Worm (Caenorhabditis elegans) whole organism, late embryonic: Measurements from ENCODE around the gene snpn-1.

Source experiments
- C08G9.2 ChIP-seq: sonication (generic microtip); optimal IDR thresholded peaks from 2 replicates; lab custom pipeline; 2016; ENCODE audit warnings: mild to moderate bottlenecking, missing genetic modification characterization, moderate library complexity, missing compliant biosample characterization
- C38D4.7 ChIP-seq: fragments of 200-800 bp; sonication (Bioruptor generic); optimal IDR thresholded peaks from 2 replicates; lab custom pipeline; 2018; ENCODE audit warnings: mild to moderate bottlenecking, missing genetic modification characterization, moderate library complexity, missing compliant biosample characterization
- K09A11.1 ChIP-seq: sonication (generic microtip); optimal IDR thresholded peaks from 2 replicates; lab custom pipeline; 2017; ENCODE audit warnings: antibody characterized with exemption, mild to moderate bottlenecking, missing genetic modification characterization, missing compliant biosample characterization; ENCODE audit not compliant: insufficient read depth
- T23F11.4 ChIP-seq: fragments of 200-800 bp; sonication (Bioruptor generic); optimal IDR thresholded peaks from 2 replicates; lab custom pipeline; 2018; ENCODE audit warnings: mild to moderate bottlenecking, missing genetic modification characterization, missing compliant biosample characterization
- ceh-18 ChIP-seq: sonication (generic microtip); optimal IDR thresholded peaks from 2 replicates; lab custom pipeline; 2016; ENCODE audit warnings: missing genetic modification characterization, missing compliant biosample characterization
- ceh-31 ChIP-seq: sonication (generic microtip); optimal IDR thresholded peaks from 2 replicates; lab custom pipeline; 2016; ENCODE audit warnings: missing genetic modification characterization, missing compliant biosample characterization
- ceh-48 ChIP-seq: sonication (generic microtip); optimal IDR thresholded peaks from 2 replicates; lab custom pipeline; 2016; ENCODE audit warnings: missing genetic modification characterization, inconsistent platforms, missing compliant biosample characterization
- ceh-9 ChIP-seq: sonication (generic microtip); optimal IDR thresholded peaks from 2 replicates; lab custom pipeline; 2016; ENCODE audit warnings: mild to moderate bottlenecking, missing genetic modification characterization, inconsistent platforms, missing compliant biosample characterization
- elt-2 ChIP-seq: sonication (generic microtip); optimal IDR thresholded peaks from 2 replicates; lab custom pipeline; 2016; ENCODE audit warnings: missing genetic modification reagents, missing genetic modification characterization, missing compliant biosample characterization
- elt-4 ChIP-seq: sonication (generic microtip); optimal IDR thresholded peaks from 2 replicates; lab custom pipeline; 2016; ENCODE audit warnings: missing genetic modification characterization, missing compliant biosample characterization
- ets-4 ChIP-seq: sonication (generic microtip); optimal IDR thresholded peaks from 2 replicates; lab custom pipeline; 2016; ENCODE audit warnings: missing genetic modification characterization, missing compliant biosample characterization
- eyg-1 ChIP-seq: sonication (generic microtip); optimal IDR thresholded peaks from 2 replicates; lab custom pipeline; 2016; ENCODE audit warnings: missing genotype, missing genetic modification characterization, missing compliant biosample characterization
- fkh-10 ChIP-seq: fragments of 150-350 bp; optimal IDR thresholded peaks from 2 replicates; lab custom pipeline; 2014; ENCODE audit warnings: missing biosample characterization, missing genetic modification reagents, missing genetic modification characterization
- hlh-6 ChIP-seq: sonication (generic microtip); optimal IDR thresholded peaks from 2 replicates; lab custom pipeline; 2016; ENCODE audit warnings: missing genotype, missing genetic modification characterization, missing compliant biosample characterization
- hlh-8 ChIP-seq: sonication (generic microtip); optimal IDR thresholded peaks from 2 replicates; lab custom pipeline; 2016; ENCODE audit warnings: missing genotype, missing genetic modification characterization, missing compliant biosample characterization
- madf-2 ChIP-seq: sonication (generic microtip); optimal IDR thresholded peaks from 2 replicates; lab custom pipeline; 2017; ENCODE audit warnings: missing genetic modification characterization, missing compliant biosample characterization
- nfya-1 ChIP-seq: sonication (generic microtip); optimal IDR thresholded peaks from 2 replicates; lab custom pipeline; 2017; ENCODE audit warnings: missing genetic modification characterization, mild to moderate bottlenecking, missing compliant biosample characterization, antibody characterized with exemption, moderate library complexity
- nhr-11 ChIP-seq: fragments of 150-350 bp; optimal IDR thresholded peaks from 2 replicates; lab custom pipeline; 2014; ENCODE audit warnings: missing biosample characterization, missing genetic modification characterization
- nhr-232 ChIP-seq: sonication (generic microtip); optimal IDR thresholded peaks from 2 replicates; lab custom pipeline; 2016; ENCODE audit warnings: missing genetic modification characterization, missing compliant biosample characterization
- odd-2 ChIP-seq: sonication (generic microtip); optimal IDR thresholded peaks from 2 replicates; lab custom pipeline; 2017; ENCODE audit warnings: antibody characterized with exemption, mild to moderate bottlenecking, missing genetic modification characterization, missing compliant biosample characterization
- pax-1 ChIP-seq: fragments of 150-350 bp; optimal IDR thresholded peaks from 2 replicates; lab custom pipeline; 2014; ENCODE audit warnings: missing biosample characterization, missing genetic modification characterization
- pha-2 ChIP-seq: sonication (generic microtip); optimal IDR thresholded peaks from 2 replicates; lab custom pipeline; 2017; ENCODE audit warnings: mild to moderate bottlenecking, missing genetic modification characterization, missing compliant biosample characterization
- rnt-1 ChIP-seq: sonication (generic microtip); optimal IDR thresholded peaks from 2 replicates; lab custom pipeline; 2016; ENCODE audit warnings: missing genetic modification characterization, missing compliant biosample characterization
- tbx-2 ChIP-seq: sonication (generic microtip); optimal IDR thresholded peaks from 2 replicates; lab custom pipeline; 2016; ENCODE audit warnings: missing genetic modification characterization, missing compliant biosample characterization
- ttx-3 ChIP-seq: sonication (generic microtip); optimal IDR thresholded peaks from 2 replicates; lab custom pipeline; 2016; ENCODE audit warnings: missing genetic modification reagents, missing genetic modification characterization, missing compliant biosample characterization
- unc-42 ChIP-seq: sonication (generic microtip); optimal IDR thresholded peaks from 2 replicates; lab custom pipeline; 2016; ENCODE audit warnings: missing genotype, missing genetic modification characterization, missing compliant biosample characterization
- unc-55 ChIP-seq: sonication (generic microtip); optimal IDR thresholded peaks from 2 replicates; lab custom pipeline; 2017; ENCODE audit warnings: missing biosample characterization, missing genetic modification reagents, missing genetic modification characterization
- unc-86 ChIP-seq: sonication (generic microtip); optimal IDR thresholded peaks from 2 replicates; lab custom pipeline; 2016; ENCODE audit warnings: missing genetic modification characterization, missing compliant biosample characterization
- ztf-16 ChIP-seq: sonication (generic microtip); optimal IDR thresholded peaks from 2 replicates; lab custom pipeline; 2017; ENCODE audit warnings: missing genetic modification characterization, missing compliant biosample characterization

The snpn-1 gene

DNA sequence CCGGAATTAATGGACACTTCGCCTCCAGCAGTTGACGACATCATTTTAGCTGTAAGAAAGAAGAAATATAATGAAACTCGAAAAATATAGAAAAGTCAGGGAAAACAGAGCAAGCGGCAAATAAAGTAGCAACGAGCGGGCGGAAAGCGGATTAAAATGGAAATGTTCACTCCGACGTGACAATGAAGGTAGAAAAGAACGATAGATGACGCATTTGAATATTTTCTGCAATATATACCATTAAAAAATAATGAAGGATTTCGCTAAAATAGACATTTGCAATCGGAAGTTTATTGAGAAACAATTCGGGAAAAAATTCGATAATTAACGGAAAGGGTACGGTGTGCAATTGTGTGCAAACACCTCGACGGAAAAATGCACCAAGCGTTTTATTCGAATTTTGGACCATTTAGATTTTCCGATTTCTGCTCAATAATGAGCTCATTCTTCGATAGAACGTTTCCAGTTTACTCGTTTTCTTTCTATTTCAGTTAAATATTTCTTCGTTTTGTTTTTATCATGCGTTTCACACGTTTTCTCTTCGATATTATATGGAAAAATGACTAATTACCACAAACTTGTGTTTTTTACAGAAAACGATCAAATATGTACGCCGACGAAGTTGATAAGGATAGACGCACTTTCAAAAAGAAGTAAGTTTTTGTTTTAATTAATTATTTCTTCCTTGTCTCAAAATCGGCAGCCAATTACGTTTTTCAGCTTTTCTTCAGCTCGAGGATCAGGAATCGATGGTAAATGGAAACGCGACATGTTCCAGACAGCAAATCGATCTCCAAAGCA is at the start of gene snpn-1, which contains the start of gene C02B10.4:
Gene snpn-1, minus strand, starts transcription at position 51 of the 801 bp plus-strand sequence.
Gene C02B10.4, plus strand, starts transcription at position 594 of the 801 bp plus-strand sequence.
- no peak for TF ChIP-seq hlh-8 (tag; lab: Kevin White, UChicago)
- peak; percentile 78 for TF ChIP-seq unc-42 (tag; lab: Kevin White, UChicago)
- peak; percentile 27 for TF ChIP-seq ceh-31 (tag; lab: Kevin White, UChicago)
- no peak for TF ChIP-seq nhr-11
- peak; percentile 70 for TF ChIP-seq ceh-48 (tag; lab: Kevin White, UChicago)
- TF ChIP-seq elt-4 (tag; lab: Kevin White, UChicago) = no peak
- TF ChIP-seq ttx-3 (tag; lab: Kevin White, UChicago) = no peak
- TF ChIP-seq elt-2 (tag; lab: Kevin White, UChicago) = peak; percentile 31
- TF ChIP-seq nfya-1 (tag; lab: Kevin White, UChicago) = peak; percentile 38
- TF ChIP-seq pax-1 (tag; lab: Kevin White, UChicago) = peak; percentile 28
- no peak for TF ChIP-seq ztf-16 (tag; lab: Kevin White, UChicago)
- TF ChIP-seq fkh-10 (GFP tag; lab: Kevin White, UChicago) = no peak

ce11 chrIV:5139972-5140371 is 49.1 kb upstream of the snpn-1 start:
- TF ChIP-seq nfya-1 (tag; lab: Kevin White, UChicago) (no peak), pha-2 (tag; lab: Kevin White, UChicago) (no peak)

DNA sequence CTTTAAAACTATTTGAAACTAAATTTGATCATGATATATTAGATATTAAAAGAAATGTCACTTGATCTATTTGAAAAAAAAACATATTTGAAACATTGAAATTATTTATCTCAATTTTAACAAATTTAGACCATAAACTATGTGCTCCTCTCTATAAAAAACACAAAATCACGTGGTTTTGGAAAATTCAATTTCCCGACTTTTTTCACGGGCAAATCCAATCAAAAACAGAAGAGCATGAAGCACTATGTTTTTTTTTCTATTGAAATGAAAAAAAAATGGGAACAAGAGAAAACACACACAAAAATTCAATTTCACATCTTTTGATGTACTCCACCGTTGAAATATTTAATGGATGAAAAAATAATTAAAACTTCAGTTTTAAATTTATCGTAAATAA is 48.3 kb upstream of the snpn-1 start:
- TF ChIP-seq unc-42 (tag; lab: Kevin White, UChicago) = peak; percentile 72
- TF ChIP-seq odd-2 = no peak

ce11 chrIV:5137809-5138208 is 47.0 kb upstream of the snpn-1 start:
- TF ChIP-seq ceh-9 (no peak), nhr-232 (no peak), ets-4 (tag; lab: Kevin White, UChicago) (no peak), unc-42 (tag; lab: Kevin White, UChicago) (peak; percentile 88), C08G9.2 (no peak), ttx-3 (tag; lab: Kevin White, UChicago) (no peak)

- TF ChIP-seq ceh-18 (tag; lab: Kevin White, UChicago) (no peak), unc-55 (peak; percentile 15)
Observed at ce11 chrIV:5136523-5136922, 45.7 kb upstream of the snpn-1 start.

- no peak for TF ChIP-seq elt-4 (tag; lab: Kevin White, UChicago)
- TF ChIP-seq C38D4.7 (GFP tag; lab: Kevin White, UChicago) = no peak
- no peak for TF ChIP-seq ets-4 (tag; lab: Kevin White, UChicago)
- TF ChIP-seq unc-86 (tag; lab: Kevin White, UChicago) = no peak
Observed at ce11 chrIV:5134798-5135197, 44.0 kb upstream of the snpn-1 start.

DNA sequence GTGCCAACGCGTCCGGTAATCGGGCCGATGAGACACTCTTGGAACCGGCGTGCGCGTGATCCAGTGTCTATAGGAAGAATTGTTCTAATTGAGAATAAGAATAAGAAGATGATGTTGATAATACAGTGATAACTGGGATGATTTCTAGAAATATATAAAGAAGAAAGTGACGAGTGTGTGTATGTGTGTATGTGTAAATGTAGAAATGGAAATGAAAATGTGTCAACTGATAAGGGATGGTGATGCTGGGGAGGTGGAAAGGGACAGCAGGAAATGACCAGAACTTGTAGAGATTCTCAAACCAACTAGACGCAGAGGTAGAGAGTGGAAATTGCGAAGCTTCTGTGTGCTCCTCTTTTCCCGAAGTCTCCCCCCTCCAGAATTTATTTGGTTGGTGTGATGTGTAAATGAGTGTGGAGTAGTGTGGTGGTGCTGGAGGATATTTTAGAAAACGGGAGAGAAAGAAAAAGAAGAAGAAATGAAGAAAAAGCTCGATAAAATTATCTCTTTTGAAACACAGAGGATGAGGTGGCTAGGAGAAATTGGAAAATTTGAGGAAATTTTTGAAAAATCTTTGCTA is 43.0 kb upstream of the snpn-1 start:
- peak; percentile 25 for TF ChIP-seq unc-55
- TF ChIP-seq K09A11.1 (tag; lab: Kevin White, UChicago) = no peak
- no peak for TF ChIP-seq T23F11.4 (GFP tag; lab: Kevin White, UChicago)
- TF ChIP-seq eyg-1 = no peak
- TF ChIP-seq odd-2 = no peak
- peak; percentile 5 for TF ChIP-seq rnt-1 (tag; lab: Kevin White, UChicago)
- TF ChIP-seq nfya-1 (tag; lab: Kevin White, UChicago) = peak; percentile 60
- no peak for TF ChIP-seq hlh-6 (tag; lab: Kevin White, UChicago)
- TF ChIP-seq ceh-18 (tag; lab: Kevin White, UChicago) = peak; percentile 66
- peak; percentile 42 for TF ChIP-seq unc-42 (tag; lab: Kevin White, UChicago)
- TF ChIP-seq tbx-2 = peak; percentile 17
- TF ChIP-seq ceh-9 = no peak
- no peak for TF ChIP-seq madf-2 (tag; lab: Kevin White, UChicago)
- peak; percentile 27 for TF ChIP-seq ceh-31 (tag; lab: Kevin White, UChicago)
